Worm (Caenorhabditis elegans): ENCODE measurements around the gene F31D5.7.
A peak's percentile ranks its signal among the peaks of the same experiment; 100 is the strongest.

Gene F31D5.7

DNA sequence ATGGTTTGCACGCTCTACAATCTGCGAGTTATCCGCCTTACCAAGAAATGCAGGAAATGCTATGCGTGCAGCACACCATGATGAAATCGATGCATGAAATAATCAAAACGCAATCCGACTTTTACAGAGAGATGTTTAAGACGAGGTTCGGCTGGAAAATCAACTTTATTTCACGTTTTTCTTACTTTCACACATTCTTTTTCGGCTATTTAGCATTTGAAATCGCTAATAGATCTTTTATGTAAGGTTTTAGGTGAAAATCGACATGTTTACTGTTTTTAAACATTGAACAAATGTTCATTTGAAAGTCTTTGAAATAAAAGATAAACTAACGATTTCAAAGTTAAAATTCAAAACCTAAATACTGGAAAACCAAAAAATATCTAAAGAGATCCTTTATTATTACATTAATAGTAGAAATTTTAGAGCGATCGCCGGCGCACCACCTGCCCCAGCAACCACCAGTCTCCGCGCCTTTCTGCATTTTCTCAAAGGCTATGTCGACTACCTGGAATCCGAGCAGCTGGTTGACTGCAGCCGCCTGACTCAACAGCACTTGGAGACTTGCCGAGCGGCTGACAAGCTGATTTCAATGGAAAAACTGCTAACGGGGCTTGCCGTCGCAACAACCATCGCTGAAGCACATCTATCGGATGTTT, 17.0 kb downstream of the F31D5.7 start (continued):
- TF ChIP-seq ceh-28 (tag; optimal IDR thresholded peaks at IDR 0.05) (no peak), nhr-77 (tag; optimal IDR thresholded peaks at IDR 0.05) (no peak), vab-7 (GFP tag; IDR thresholded peaks at IDR 0.05) (no peak), egl-27 (tag; optimal IDR thresholded peaks at IDR 0.05) (no peak), tra-1 (GFP tag; IDR thresholded peaks at IDR 0.05) (no peak), F49E8.2 (tag; optimal IDR thresholded peaks at IDR 0.05; ENCODE audit: borderline replicate concordance) (peak; percentile 20), spr-1 (tag; optimal IDR thresholded peaks at IDR 0.05) (no peak), spr-3 (GFP tag; optimal IDR thresholded peaks at IDR 0.05) (no peak), pha-4 (GFP tag; IDR thresholded peaks at IDR 0.05) (peak; percentile 53), pha-4 (tag; optimal IDR thresholded peaks at IDR 0.05) (no peak), F26F4.8 (GFP tag; conservative IDR thresholded peaks at IDR 0.05) (peak; percentile 66; the same call in 1 of the 2 replicates), aha-1 (tag) (peak; percentile 71), snpc-1.2 (GFP tag; IDR thresholded peaks at IDR 0.05) (peak; percentile 53; the same call in 1 of the 2 replicates), hlh-30 (tag; optimal IDR thresholded peaks at IDR 0.05; ENCODE audit: insufficient read depth) (no peak), unc-62 (GFP tag; optimal IDR thresholded peaks at IDR 0.05 in 1 of 2) (peak in 1 of 2 experiments; percentile 89), unc-62 (tag; optimal IDR thresholded peaks at IDR 0.05) (no peak), lin-29 (GFP tag; IDR thresholded peaks at IDR 0.05) (no peak), arid-1 (GFP tag; conservative IDR thresholded peaks at IDR 0.05) (peak; percentile 63), lin-1 (GFP tag; IDR thresholded peaks at IDR 0.05) (0 out of 2 replicates have a peak, but pooled peaks have one; percentile 21), Y48G9A.11 (GFP tag; IDR thresholded peaks at IDR 0.05) (peak; percentile 29; the same call in 1 of the 2 replicates), pqm-1 (tag; optimal IDR thresholded peaks at IDR 0.05) (no peak), lin-38 (GFP tag; IDR thresholded peaks at IDR 0.05) (peak; percentile 59), snpc-4 (tag; optimal IDR thresholded peaks at IDR 0.05) (no peak), egl-43 (GFP tag; IDR thresholded peaks at IDR 0.05) (peak; percentile 81)

DNA sequence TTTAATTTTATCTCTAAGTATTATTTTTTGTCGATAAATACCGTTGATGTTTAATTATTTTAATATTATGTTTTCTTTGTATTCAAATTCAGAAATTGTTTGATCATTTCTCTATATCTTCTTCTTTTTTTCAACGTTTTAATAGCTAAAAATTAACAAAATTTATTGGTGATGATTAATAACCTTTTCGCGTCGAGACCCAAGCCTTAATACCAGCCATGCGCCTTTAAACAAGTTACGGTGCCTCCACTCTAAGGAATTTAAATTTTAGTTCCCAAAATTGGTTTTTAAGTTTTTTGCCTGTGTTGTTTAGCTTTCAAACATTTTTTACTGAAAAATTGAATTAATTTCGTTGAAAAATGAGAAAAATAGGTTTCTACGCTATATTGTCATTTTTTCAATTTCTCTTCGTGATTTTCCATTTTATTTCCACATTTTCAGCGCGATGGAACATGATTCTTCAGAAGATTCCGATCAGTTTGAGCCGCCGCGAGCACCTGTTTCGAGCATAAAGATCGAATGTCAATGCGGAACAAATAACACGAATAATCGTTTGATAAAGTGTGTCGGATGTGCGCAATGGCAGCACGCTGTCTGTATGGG, 18.0 kb downstream of the F31D5.7 start, which contains the start of gene C16A11.3:
TSS of gene C16A11.3 (plus strand) at position 440 of the 603 bp plus-strand sequence.
- TF ChIP-seq zip-2 (tag; optimal IDR thresholded peaks at IDR 0.05) (no peak), dmd-9 (GFP tag; IDR thresholded peaks at IDR 0.05) (no peak), lin-1 (GFP tag; IDR thresholded peaks at IDR 0.05) (0 out of 2 replicates have a peak, but pooled peaks have one; percentile 26), hif-1 (tag; optimal IDR thresholded peaks at IDR 0.05) (no peak), pha-4 (GFP tag; IDR thresholded peaks at IDR 0.05) (peak; percentile 44; the same call in 1 of the 2 replicates), pha-4 (tag; optimal IDR thresholded peaks at IDR 0.05) (no peak), sdz-12 (GFP tag; optimal IDR thresholded peaks at IDR 0.05) (no peak), lir-3 (tag; optimal IDR thresholded peaks at IDR 0.05) (no peak), ctbp-1 (GFP tag; IDR thresholded peaks at IDR 0.05) (no peak), unc-130 (GFP tag; optimal IDR thresholded peaks at IDR 0.05) (peak; percentile 58), F37D6.2 (tag; optimal IDR thresholded peaks at IDR 0.05) (no peak), arid-1 (GFP tag; conservative IDR thresholded peaks at IDR 0.05) (peak; percentile 41; the same call in 1 of the 2 replicates), cey-2 (tag; optimal IDR thresholded peaks at IDR 0.05; ENCODE audit: borderline replicate concordance, insufficient read depth) (no peak), ama-1 (optimal IDR thresholded peaks at IDR 0.05) (no peak), Y48G9A.11 (GFP tag; IDR thresholded peaks at IDR 0.05) (peak; percentile 43), nhr-111 (GFP tag; optimal IDR thresholded peaks at IDR 0.05) (no peak), lin-29 (GFP tag; IDR thresholded peaks at IDR 0.05) (no peak), F49E8.2 (tag; optimal IDR thresholded peaks at IDR 0.05; ENCODE audit: borderline replicate concordance) (peak; percentile 79), zfp-3 (GFP tag; conservative IDR thresholded peaks at IDR 0.05) (0 out of 2 replicates have a peak, but pooled peaks have one; percentile 28), lim-7 (GFP tag; IDR thresholded peaks at IDR 0.05) (no peak), unc-39 (tag; optimal IDR thresholded peaks at IDR 0.05) (no peak), lin-38 (GFP tag; IDR thresholded peaks at IDR 0.05) (peak; percentile 70), egl-27 (tag; optimal IDR thresholded peaks at IDR 0.05) (no peak), dpl-1 (GFP tag; optimal IDR thresholded peaks at IDR 0.05) (no peak), Y75B8A.6 (GFP tag; IDR thresholded peaks at IDR 0.05) (no peak)

Measured in whole organism, L4 larva.